Fruit fly (Drosophila melanogaster) whole organism, pupa: Measurements from ENCODE around the gene RAF2.
A peak's percentile ranks its signal among the peaks of the same experiment; 100 is the strongest.

ENCODE experiments used
- CG17806 ChIP-seq: fragments of 200-800 bp; sonication (Bioruptor generic); optimal IDR thresholded peaks from 2 replicates; lab custom pipeline; 2018; ENCODE audit warnings: missing biosample characterization, mild to moderate bottlenecking, missing genetic modification characterization, moderate library complexity
- CG9948 ChIP-seq: fragments of 200-800 bp; sonication (Bioruptor generic); optimal IDR thresholded peaks from 2 replicates; lab custom pipeline; 2018; ENCODE audit warnings: missing biosample characterization, mild to moderate bottlenecking, missing genetic modification characterization, moderate library complexity

- TF ChIP-seq CG9948 (tag; lab: Kevin White, UChicago) (peak; percentile 73), CG17806 (tag; lab: Kevin White, UChicago) (peak; percentile 6)
Measured at dm6 chr3L:16362119-16362653, 23.9 kb upstream of the RAF2 start, which contains the start of gene Cpr72Ea.
